Worm (Caenorhabditis elegans) whole organism, mixed stage, embryonic: ENCODE data around the gene pfd-4.

Source experiments
- cnd-1 ChIP-seq: fragments of 200-800 bp; sonication (Bioruptor generic); optimal IDR thresholded peaks from 2 replicates; lab custom pipeline; 2018; ENCODE audit warnings: mild to moderate bottlenecking, missing genetic modification characterization, missing compliant biosample characterization
- elt-3 ChIP-seq: fragments of 150-350 bp; optimal IDR thresholded peaks from 2 replicates; lab custom pipeline; 2014; ENCODE audit warnings: missing biosample characterization, missing genetic modification characterization
- hlh-1 ChIP-seq: fragments of 150-350 bp; optimal IDR thresholded peaks from 2 replicates; lab custom pipeline; 2014; ENCODE audit warnings: missing biosample characterization, missing genetic modification reagents, missing genetic modification characterization
- lin-13 ChIP-seq: fragments of 150-350 bp; optimal IDR thresholded peaks from 2 replicates; lab custom pipeline; 2014; ENCODE audit warnings: missing biosample characterization, missing genetic modification characterization
- lsy-2 ChIP-seq: fragments of 150-350 bp; optimal IDR thresholded peaks from 2 replicates; lab custom pipeline; 2014; ENCODE audit warnings: missing biosample characterization, missing genetic modification characterization
- mep-1 ChIP-seq: fragments of 150-350 bp; optimal IDR thresholded peaks from 2 replicates; lab custom pipeline; 2017; ENCODE audit warnings: missing biosample characterization, missing genetic modification reagents, missing genetic modification characterization, inconsistent platforms
- nhr-12 ChIP-seq: fragments of 150-350 bp; optimal IDR thresholded peaks from 2 replicates; lab custom pipeline; 2014; ENCODE audit warnings: missing biosample characterization, missing genetic modification characterization
- nhr-237 ChIP-seq: fragments of 150-350 bp; optimal IDR thresholded peaks from 2 replicates; lab custom pipeline; 2014; ENCODE audit warnings: missing biosample characterization, missing genetic modification characterization
- nhr-28 ChIP-seq: fragments of 150-350 bp; optimal IDR thresholded peaks from 2 replicates; lab custom pipeline; 2014; ENCODE audit warnings: missing biosample characterization, missing genetic modification characterization
- pha-4 ChIP-seq: fragments of 150-350 bp; optimal IDR thresholded peaks from 2 replicates; lab custom pipeline; 2018; ENCODE audit warnings: missing biosample characterization, missing genetic modification reagents, missing genetic modification characterization
- snpc-4 ChIP-seq: fragments of 150-350 bp; optimal IDR thresholded peaks from 2 replicates; lab custom pipeline; 2014; ENCODE audit warnings: missing biosample characterization, missing genetic modification characterization

ce11 chrIV:11307770-11308169 is 7.2 kb upstream of the pfd-4 start:
- TF ChIP-seq lsy-2 (tag; lab: Kevin White, UChicago) (no peak), nhr-12 (tag; lab: Kevin White, UChicago) (no peak), hlh-1 (tag; lab: Kevin White, UChicago) (no peak), cnd-1 (tag; lab: Kevin White, UChicago) (no peak), elt-3 (no peak), mep-1 (tag; lab: Kevin White, UChicago) (no peak), pha-4 (tag; lab: Kevin White, UChicago) (no peak), lin-13 (no peak), nhr-237 (tag; lab: Kevin White, UChicago) (no peak), snpc-4 (tag; lab: Kevin White, UChicago) (no peak), nhr-28 (tag; lab: Kevin White, UChicago) (no peak)
